Worm (Caenorhabditis elegans) whole organism, late embryonic: ENCODE measurements around the gene cca-1.

ENCODE experiments used
- C08G9.2 ChIP-seq: sonication (generic microtip); optimal IDR thresholded peaks from 2 replicates; lab custom pipeline; 2016; ENCODE audit warnings: mild to moderate bottlenecking, missing genetic modification characterization, moderate library complexity, missing compliant biosample characterization
- ceh-19 ChIP-seq: fragments of 200-800 bp; sonication (Bioruptor generic); optimal IDR thresholded peaks from 2 replicates; lab custom pipeline; 2018; ENCODE audit warnings: mild to moderate bottlenecking, missing genetic modification characterization, missing compliant biosample characterization
- ceh-34 ChIP-seq: sonication (generic microtip); optimal IDR thresholded peaks from 2 replicates; lab custom pipeline; 2016; ENCODE audit warnings: mild to moderate bottlenecking, missing genetic modification characterization, missing compliant biosample characterization
- ceh-9 ChIP-seq: sonication (generic microtip); optimal IDR thresholded peaks from 2 replicates; lab custom pipeline; 2016; ENCODE audit warnings: mild to moderate bottlenecking, missing genetic modification characterization, inconsistent platforms, missing compliant biosample characterization
- nhr-11 ChIP-seq: fragments of 150-350 bp; optimal IDR thresholded peaks from 2 replicates; lab custom pipeline; 2014; ENCODE audit warnings: missing biosample characterization, missing genetic modification characterization
- pha-4 ChIP-seq: fragments of 150-350 bp; optimal IDR thresholded peaks from 2 replicates; lab custom pipeline; 2018; ENCODE audit warnings: missing biosample characterization, missing genetic modification reagents, missing genetic modification characterization
- pqm-1 ChIP-seq: sonication (generic microtip); optimal IDR thresholded peaks from 2 replicates; lab custom pipeline; 2016; ENCODE audit warnings: missing genetic modification characterization, missing compliant biosample characterization
- sox-4 ChIP-seq: sonication (generic microtip); optimal IDR thresholded peaks from 2 replicates; lab custom pipeline; 2017; ENCODE audit warnings: mild to moderate bottlenecking, missing genetic modification characterization, inconsistent platforms, missing compliant biosample characterization
- tbx-2 ChIP-seq: sonication (generic microtip); optimal IDR thresholded peaks from 2 replicates; lab custom pipeline; 2016; ENCODE audit warnings: missing genetic modification characterization, missing compliant biosample characterization
- unc-42 ChIP-seq: sonication (generic microtip); optimal IDR thresholded peaks from 2 replicates; lab custom pipeline; 2016; ENCODE audit warnings: missing genotype, missing genetic modification characterization, missing compliant biosample characterization

DNA sequence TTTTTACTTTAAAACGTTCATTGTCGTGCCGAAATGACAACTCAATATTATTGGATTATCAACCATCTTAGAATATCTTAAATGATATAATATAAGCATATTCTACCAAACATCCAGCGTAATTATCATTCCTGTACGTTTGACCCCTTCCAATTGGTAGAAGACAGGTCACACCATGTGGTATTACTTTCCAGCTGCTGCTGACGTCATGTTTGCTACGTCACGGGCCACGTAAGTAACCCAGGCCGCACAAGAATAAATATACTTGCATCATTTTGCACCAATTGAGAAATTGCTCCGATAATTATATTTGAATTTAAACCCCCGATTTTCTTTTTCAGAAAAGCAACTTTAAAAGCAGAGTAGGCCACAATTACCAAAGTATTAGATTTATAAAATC, 39.9 kb upstream of the cca-1 start:
- no peak for TF ChIP-seq ceh-19
- no peak for TF ChIP-seq tbx-2
- TF ChIP-seq ceh-34 (tag; lab: Kevin White, UChicago) = no peak
- no peak for TF ChIP-seq unc-42 (tag; lab: Kevin White, UChicago)
- TF ChIP-seq pha-4 (tag; lab: Kevin White, UChicago) = no peak
- TF ChIP-seq ceh-9 (tag; lab: Kevin White, UChicago) = no peak
- no peak for TF ChIP-seq pqm-1 (tag; lab: Kevin White, UChicago)
- TF ChIP-seq C08G9.2 (tag; lab: Kevin White, UChicago) = no peak
- no peak for TF ChIP-seq sox-4 (tag; lab: Kevin White, UChicago)
- TF ChIP-seq nhr-11 = no peak
